Fruit fly (Drosophila melanogaster): ENCODE data around the gene CG12288.

The CG12288 gene

dm6 chr2L:16868897-16869324, 33.1 kb downstream of the CG12288 start (continued):
- TF ChIP-seq CG33557 (GFP tag; optimal IDR thresholded peaks at IDR 0.05) = no peak
- no peak for TF ChIP-seq CG10565 (GFP tag; optimal IDR thresholded peaks at IDR 0.05)
- TF ChIP-seq Rx (GFP tag; IDR thresholded peaks at IDR 0.05) = no peak
- TF ChIP-seq sna (GFP tag; IDR thresholded peaks at IDR 0.05; ENCODE audit: partially characterized antibody) = no peak
- peak; percentile 57 for TF ChIP-seq CG12659 (GFP tag; optimal IDR thresholded peaks at IDR 0.05)
- peak; percentile 62 for TF ChIP-seq Ssrp (tag; optimal IDR thresholded peaks at IDR 0.05)
- no peak for TF ChIP-seq CG11696 (GFP tag; IDR thresholded peaks at IDR 0.05)
- TF ChIP-seq org-1 (GFP tag; optimal IDR thresholded peaks at IDR 0.05) = peak; percentile 23
- TF ChIP-seq luna (GFP tag; optimal IDR thresholded peaks at IDR 0.05) = no peak
- peak; percentile 41; the same call in 1 of the 2 replicates for TF ChIP-seq Xrp1 (GFP tag; IDR thresholded peaks at IDR 0.05)
- peak in 1 of 2 experiments; percentile 96 for TF ChIP-seq Hr78 (GFP tag; optimal IDR thresholded peaks at IDR 0.05)
- no peak for TF ChIP-seq CG1602 (GFP tag; optimal IDR thresholded peaks at IDR 0.05)
- TF ChIP-seq CG2678 (tag; optimal IDR thresholded peaks at IDR 0.05) = no peak
- TF ChIP-seq Taf1 (GFP tag; IDR thresholded peaks at IDR 0.05) = 0 out of 2 replicates have a peak, but pooled peaks have one; percentile 6
- no peak for TF ChIP-seq CG3726 (GFP tag; IDR thresholded peaks at IDR 0.05)
- peak; percentile 44; the same call in 2 of the 3 replicates for TF ChIP-seq CG11695 (GFP tag; IDR thresholded peaks at IDR 0.05)
- TF ChIP-seq GATAe (GFP tag; conservative IDR thresholded peaks at IDR 0.05) = no peak
- no peak for TF ChIP-seq hth (optimal IDR thresholded peaks at IDR 0.05)
- no peak for TF ChIP-seq CG18011 (GFP tag; optimal IDR thresholded peaks at IDR 0.05)
- no peak for TF ChIP-seq Gsc (GFP tag; IDR thresholded peaks at IDR 0.05)
- TF ChIP-seq Fer3 (tag; optimal IDR thresholded peaks at IDR 0.05) = peak; percentile 19
- peak; percentile 70 for TF ChIP-seq Sox102F (GFP tag; optimal IDR thresholded peaks at IDR 0.05)
- peak; percentile 57 for TF ChIP-seq tgo (GFP tag; IDR thresholded peaks at IDR 0.05)
- TF ChIP-seq CG31441 (GFP tag; IDR thresholded peaks at IDR 0.05) = peak; percentile 67
- TF ChIP-seq Dp (GFP tag; optimal IDR thresholded peaks at IDR 0.05) = no peak
- TF ChIP-seq Hr39 (optimal IDR thresholded peaks at IDR 0.05) = no peak
- no peak for TF ChIP-seq otp (GFP tag; IDR thresholded peaks at IDR 0.05)
- no peak for TF ChIP-seq CG2875 (GFP tag; optimal IDR thresholded peaks at IDR 0.05)
- TF ChIP-seq CG11560 (tag; IDR thresholded peaks at IDR 0.05) = no peak
- no peak for TF ChIP-seq Dip2 (GFP tag; IDR thresholded peaks at IDR 0.05)
- no peak for TF ChIP-seq eyg (GFP tag; optimal IDR thresholded peaks at IDR 0.05)
- peak; percentile 32 for TF ChIP-seq CG10366 (GFP tag; IDR thresholded peaks at IDR 0.05)
- no peak for TF ChIP-seq CG34422 (GFP tag; IDR thresholded peaks at IDR 0.05)
- no peak for TF ChIP-seq sima (GFP tag; optimal IDR thresholded peaks at IDR 0.05)
- no peak for TF ChIP-seq Dll (GFP tag; IDR thresholded peaks at IDR 0.05; ENCODE audit: partially characterized antibody)
- TF ChIP-seq CG7987 (GFP tag; optimal IDR thresholded peaks at IDR 0.05) = no peak
- peak; percentile 29 for TF ChIP-seq Vsx1 (GFP tag; optimal IDR thresholded peaks at IDR 0.05)
- no peak for TF ChIP-seq CG2116 (GFP tag; optimal IDR thresholded peaks at IDR 0.05)
- no peak for TF ChIP-seq Hsf (GFP tag; optimal IDR thresholded peaks at IDR 0.05)
- no peak for TF ChIP-seq CG10959 (GFP tag; IDR thresholded peaks at IDR 0.05)
- peak; percentile 41 for TF ChIP-seq CG18599 (GFP tag; optimal IDR thresholded peaks at IDR 0.05)
- TF ChIP-seq sens (GFP tag) = no peak
- no peak for TF ChIP-seq cato (GFP tag; optimal IDR thresholded peaks at IDR 0.05; ENCODE audit: borderline replicate concordance)
- TF ChIP-seq crp (GFP tag; optimal IDR thresholded peaks at IDR 0.05) = no peak
- TF ChIP-seq cwo (GFP tag; optimal IDR thresholded peaks at IDR 0.05) = no peak
- peak; percentile 61; the same call in 1 of the 2 replicates for TF ChIP-seq Atf6 (GFP tag; IDR thresholded peaks at IDR 0.05)
- TF ChIP-seq zfh1 (GFP tag; IDR thresholded peaks at IDR 0.05) = no peak
- no peak for TF ChIP-seq cad (GFP tag; optimal IDR thresholded peaks at IDR 0.05)
- no peak for TF ChIP-seq schlank (tag; optimal IDR thresholded peaks at IDR 0.05)
- TF ChIP-seq chm (GFP tag; IDR thresholded peaks at IDR 0.05) = no peak; the same call in 1 of the 2 replicates
- no peak for TF ChIP-seq MBD-R2 (GFP tag; IDR thresholded peaks at IDR 0.05)
- no peak for TF ChIP-seq cg (GFP tag; optimal IDR thresholded peaks at IDR 0.05)

All from whole organism, embryonic.